Fruit fly (Drosophila melanogaster): ENCODE data around the gene Snap24.

The Snap24 gene

dm6 chr3R:9759360-9760191, 3.4 kb downstream of the Snap24 start, which contains the start of gene Mpi (continued):
- TF ChIP-seq Dp (GFP tag; optimal IDR thresholded peaks at IDR 0.05) (peak; percentile 18), nmo (GFP tag; optimal IDR thresholded peaks at IDR 0.05) (peak; percentile 49), lilli (GFP tag; optimal IDR thresholded peaks at IDR 0.05) (peak; percentile 37), D19A (tag; optimal IDR thresholded peaks at IDR 0.05) (peak; percentile 100), CG8359 (GFP tag; optimal IDR thresholded peaks at IDR 0.05; ENCODE audit: borderline replicate concordance) (peak; percentile 100), CG11723 (GFP tag; optimal IDR thresholded peaks at IDR 0.05) (no peak), Neu2 (GFP tag; optimal IDR thresholded peaks at IDR 0.05; ENCODE audit: borderline replicate concordance) (no peak), CG18599 (GFP tag; optimal IDR thresholded peaks at IDR 0.05) (no peak), row (GFP tag; IDR thresholded peaks at IDR 0.05) (peak; percentile 92), CG2129 (GFP tag; IDR thresholded peaks at IDR 0.05; ENCODE audit: partially characterized antibody) (peak; percentile 45; the same call in 1 of the 2 replicates), ab (GFP tag; optimal IDR thresholded peaks at IDR 0.05) (no peak), Pdp1 (GFP tag; optimal IDR thresholded peaks at IDR 0.05) (peak in 1 of 2 experiments; percentile 33), CG12391 (tag; optimal IDR thresholded peaks at IDR 0.05) (peak; percentile 50), CG4820 (GFP tag; optimal IDR thresholded peaks at IDR 0.05) (peak; percentile 7), Sry-δ (GFP tag; optimal IDR thresholded peaks at IDR 0.05) (peak; percentile 77), Ravus (GFP tag; IDR thresholded peaks at IDR 0.05) (no peak), bsh (GFP tag; optimal IDR thresholded peaks at IDR 0.05) (peak in 1 of 2 experiments; percentile 42), Atf3 (GFP tag; optimal IDR thresholded peaks at IDR 0.05) (no peak), bigmax (GFP tag; optimal IDR thresholded peaks at IDR 0.05) (peak; percentile 20), sr (GFP tag; IDR thresholded peaks at IDR 0.05) (0 out of 3 replicates have a peak, but pooled peaks have one; percentile 7), dysf (GFP tag; IDR thresholded peaks at IDR 0.05) (peak; percentile 17; the same call in 1 of the 3 replicates), unc-4 (GFP tag; IDR thresholded peaks at IDR 0.05; ENCODE audit: partially characterized antibody) (peak; percentile 63), wek (GFP tag; optimal IDR thresholded peaks at IDR 0.05) (peak; percentile 12), Doc3 (GFP tag; IDR thresholded peaks at IDR 0.05; ENCODE audit: partially characterized antibody) (peak; percentile 53; the same call in 2 of the 3 replicates), Hr3 (GFP tag; optimal IDR thresholded peaks at IDR 0.05) (peak; percentile 23), CG30403 (GFP tag; optimal IDR thresholded peaks at IDR 0.05) (peak; percentile 18), z (GFP tag; IDR thresholded peaks at IDR 0.05) (no peak), fd3F (GFP tag; optimal IDR thresholded peaks at IDR 0.05) (peak; percentile 2), CG12219 (GFP tag; optimal IDR thresholded peaks at IDR 0.05) (peak; percentile 11), CG32532 (GFP tag; IDR thresholded peaks at IDR 0.05) (peak; percentile 42), Rfx (GFP tag; IDR thresholded peaks at IDR 0.05) (peak; percentile 43), CG6854 (GFP tag; optimal IDR thresholded peaks at IDR 0.05) (peak; percentile 8), CoRest (tag; optimal IDR thresholded peaks at IDR 0.05) (peak; percentile 40), Hr78 (GFP tag; optimal IDR thresholded peaks at IDR 0.05) (peak in 1 of 2 experiments; percentile 84), Hand (GFP tag; optimal IDR thresholded peaks at IDR 0.05) (peak; percentile 21), CG33557 (GFP tag; optimal IDR thresholded peaks at IDR 0.05) (no peak), slbo (GFP tag; IDR thresholded peaks at IDR 0.05) (peak; percentile 19; the same call in 1 of the 2 replicates), CG34224 (GFP tag; IDR thresholded peaks at IDR 0.05; ENCODE audit: partially characterized antibody) (peak; percentile 42; the same call in 1 of the 3 replicates), prd (optimal IDR thresholded peaks at IDR 0.05) (no peak), prd (GFP tag; IDR thresholded peaks at IDR 0.05) (0 out of 3 replicates have a peak, but pooled peaks have one; percentile 15), E2f2 (GFP tag; IDR thresholded peaks at IDR 0.05) (peak; percentile 46; the same call in 1 of the 2 replicates), CG3281 (GFP tag; optimal IDR thresholded peaks at IDR 0.05) (peak; percentile 33), lola (GFP tag; optimal IDR thresholded peaks at IDR 0.05) (peak in 1 of 3 experiments; percentile 44), gfzf (GFP tag; optimal IDR thresholded peaks at IDR 0.05) (peak; percentile 39), CG10366 (GFP tag; IDR thresholded peaks at IDR 0.05) (peak; percentile 13; the same call in 1 of the 2 replicates), Bdp1 (GFP tag; optimal IDR thresholded peaks at IDR 0.05) (no peak)

Measured in whole organism, embryonic.